Fruit fly (Drosophila melanogaster): ENCODE data around the gene Ptpa.

Gene Ptpa

DNA sequence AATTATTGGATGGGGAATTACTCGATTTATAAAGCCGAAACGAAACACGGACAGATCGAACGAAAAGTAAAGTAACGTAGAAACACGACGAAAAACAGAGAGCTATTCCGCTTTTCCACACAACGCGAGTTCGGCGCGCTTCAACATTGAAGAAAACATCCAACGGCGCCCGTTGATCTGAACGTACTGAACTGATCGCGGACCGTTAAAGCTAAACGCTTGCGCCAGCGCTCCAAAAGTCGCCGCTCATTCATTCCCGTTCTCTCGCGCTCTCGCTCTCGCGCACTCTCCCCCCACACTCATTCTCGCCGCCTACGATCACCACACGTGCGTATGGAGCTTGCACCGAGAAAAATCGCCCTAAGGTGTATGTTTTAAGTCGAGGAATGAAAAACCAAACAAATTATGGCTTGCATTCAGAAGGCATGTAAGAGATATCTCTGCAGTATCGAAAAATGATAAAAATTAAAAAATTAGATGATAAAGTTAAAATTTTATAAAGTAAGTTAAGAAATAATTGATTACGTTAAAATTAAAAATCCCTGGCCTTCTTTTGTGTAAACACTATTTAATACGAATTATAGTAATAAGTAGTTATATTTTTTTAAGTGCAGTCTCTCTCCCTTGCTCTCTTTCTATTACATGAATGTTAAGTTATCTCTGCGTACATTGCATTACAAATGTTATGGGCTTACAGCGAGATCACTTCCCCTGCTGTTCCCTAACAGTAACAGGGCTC lies 22.0 kb upstream of the Ptpa start, which contains the start of gene E23 (continued):
- TF ChIP-seq CG1602 (GFP tag; optimal IDR thresholded peaks at IDR 0.05): peak; percentile 99
- TF ChIP-seq bcd (GFP tag; optimal IDR thresholded peaks at IDR 0.05): peak; percentile 99
- TF ChIP-seq nau (GFP tag; optimal IDR thresholded peaks at IDR 0.05): peak; percentile 97
- TF ChIP-seq CG18764 (GFP tag; optimal IDR thresholded peaks at IDR 0.05): peak; percentile 96
- TF ChIP-seq Vsx1 (GFP tag; optimal IDR thresholded peaks at IDR 0.05): peak; percentile 97
- peak; percentile 95 for TF ChIP-seq cas (GFP tag; IDR thresholded peaks at IDR 0.05)
- peak; percentile 92 for TF ChIP-seq pnt (GFP tag; optimal IDR thresholded peaks at IDR 0.05)
- peak; percentile 84 for TF ChIP-seq Hmx (GFP tag; optimal IDR thresholded peaks at IDR 0.05)
- TF ChIP-seq CG1233 (GFP tag; optimal IDR thresholded peaks at IDR 0.05): peak; percentile 98
- 0 out of 3 replicates have a peak, but pooled peaks have one; percentile 36 for TF ChIP-seq CG7963 (GFP tag; IDR thresholded peaks at IDR 0.05; ENCODE audit: partially characterized antibody)
- peak; percentile 99 for TF ChIP-seq dmrt99B (tag; optimal IDR thresholded peaks at IDR 0.05)
- peak; percentile 97 for TF ChIP-seq CG13123 (GFP tag; optimal IDR thresholded peaks at IDR 0.05)
- peak; percentile 99 for TF ChIP-seq Sox102F (GFP tag; optimal IDR thresholded peaks at IDR 0.05)
- TF ChIP-seq tll (GFP tag; optimal IDR thresholded peaks at IDR 0.05): no peak
- peak; percentile 98 for TF ChIP-seq CG11504 (tag; optimal IDR thresholded peaks at IDR 0.05)
- TF ChIP-seq vfl (GFP tag; optimal IDR thresholded peaks at IDR 0.05): peak; percentile 97
- peak; percentile 99 for TF ChIP-seq CG33557 (GFP tag; optimal IDR thresholded peaks at IDR 0.05)
- peak; percentile 95 for TF ChIP-seq CG5953 (GFP tag; IDR thresholded peaks at IDR 0.05)
- TF ChIP-seq CG10209 (GFP tag; optimal IDR thresholded peaks at IDR 0.05): peak; percentile 99
- peak; percentile 100 for TF ChIP-seq CG8924 (tag; optimal IDR thresholded peaks at IDR 0.05)
- TF ChIP-seq Xbp1 (GFP tag; optimal IDR thresholded peaks at IDR 0.05): peak; percentile 99
- peak; percentile 98 for TF ChIP-seq CG10462 (GFP tag; optimal IDR thresholded peaks at IDR 0.05)
- peak; percentile 58; the same call in 1 of the 2 replicates for TF ChIP-seq amos (GFP tag; IDR thresholded peaks at IDR 0.05; ENCODE audit: partially characterized antibody)
- peak; percentile 96 for TF ChIP-seq pho (GFP tag; optimal IDR thresholded peaks at IDR 0.05)
- TF ChIP-seq ssp (GFP tag; IDR thresholded peaks at IDR 0.05): peak; percentile 93
- peak; percentile 99 for TF ChIP-seq CG30403 (GFP tag; optimal IDR thresholded peaks at IDR 0.05)
- TF ChIP-seq inv (GFP tag; IDR thresholded peaks at IDR 0.05; ENCODE audit: partially characterized antibody): no peak
- TF ChIP-seq Hsf (GFP tag; optimal IDR thresholded peaks at IDR 0.05): peak; percentile 98
- peak in 1 of 2 experiments; percentile 73 for TF ChIP-seq crp (GFP tag; optimal IDR thresholded peaks at IDR 0.05)
- TF ChIP-seq nmo (GFP tag; optimal IDR thresholded peaks at IDR 0.05): peak; percentile 100
- TF ChIP-seq toy (GFP tag; IDR thresholded peaks at IDR 0.05): peak; percentile 94
- TF ChIP-seq her (GFP tag; optimal IDR thresholded peaks at IDR 0.05): peak; percentile 83
- TF ChIP-seq sug (tag; optimal IDR thresholded peaks at IDR 0.05): peak; percentile 97
- peak; percentile 96 for TF ChIP-seq CG18476 (GFP tag; optimal IDR thresholded peaks at IDR 0.05)
- peak; percentile 98 for TF ChIP-seq sr (GFP tag; IDR thresholded peaks at IDR 0.05)
- TF ChIP-seq Awh (GFP tag; IDR thresholded peaks at IDR 0.05): peak; percentile 97
- TF ChIP-seq CG8388 (GFP tag; optimal IDR thresholded peaks at IDR 0.05): peak; percentile 99
- TF ChIP-seq CG9817 (tag; optimal IDR thresholded peaks at IDR 0.05): peak; percentile 97
- TF ChIP-seq CG15269 (tag; optimal IDR thresholded peaks at IDR 0.05): peak; percentile 99
- TF ChIP-seq z (GFP tag; IDR thresholded peaks at IDR 0.05): peak; percentile 71; the same call in 2 of the 3 replicates
- TF ChIP-seq pum (GFP tag; optimal IDR thresholded peaks at IDR 0.05): peak; percentile 92
- TF ChIP-seq lmd (GFP tag; IDR thresholded peaks at IDR 0.05): peak; percentile 99
- peak; percentile 74; the same call in 1 of the 2 replicates for TF ChIP-seq Dip2 (GFP tag; IDR thresholded peaks at IDR 0.05)
- peak; percentile 92 for TF ChIP-seq CG30020 (tag; optimal IDR thresholded peaks at IDR 0.05)
- peak; percentile 93 for TF ChIP-seq Atf3 (GFP tag; optimal IDR thresholded peaks at IDR 0.05)
- peak; percentile 99 for TF ChIP-seq grau (tag; optimal IDR thresholded peaks at IDR 0.05)
- TF ChIP-seq CG33213 (GFP tag; optimal IDR thresholded peaks at IDR 0.05): peak; percentile 91
- peak; percentile 99 for TF ChIP-seq CG13775 (GFP tag; optimal IDR thresholded peaks at IDR 0.05)
